Fruit fly (Drosophila melanogaster) whole organism, embryonic: Measurements from ENCODE around the gene beta4GalT7.
A peak's percentile ranks its signal among the peaks of the same experiment; 100 is the strongest.

Experiments
- B-H1 ChIP-seq: fragments of 200-800 bp; sonication (Bioruptor generic); IDR thresholded peaks from 3 replicates; pipeline ENCODE4 v1.3.6; 2022; ENCODE audit warnings: missing biosample characterization, missing genetic modification characterization
- Blimp-1 ChIP-seq: fragments of 200-800 bp; sonication (Bioruptor generic); optimal IDR thresholded peaks from 3 replicates; lab custom pipeline; 2018; ENCODE audit warnings: missing biosample characterization, missing genetic modification characterization, mild to moderate bottlenecking, moderate library complexity, missing genetic modification reagents
- C15 ChIP-seq: fragments of 200-800 bp; sonication (Bioruptor generic); IDR thresholded peaks from 3 replicates; pipeline ENCODE4 v1.3.6; 2022; ENCODE audit warnings: missing biosample characterization, missing genetic modification characterization
- CG10267 ChIP-seq: fragments of 200-800 bp; sonication (Bioruptor generic); optimal IDR thresholded peaks from 2 replicates; lab custom pipeline; 2018; ENCODE audit warnings: missing biosample characterization, mild to moderate bottlenecking, missing genetic modification characterization, moderate library complexity
- CG11247 ChIP-seq: fragments of 200-800 bp; sonication (Bioruptor generic); IDR thresholded peaks from 2 replicates; pipeline ENCODE4 v1.3.6; 2022; ENCODE audit warnings: missing biosample characterization, missing genetic modification characterization
- CG12155 ChIP-seq: fragments of 200-800 bp; sonication (Bioruptor generic); optimal IDR thresholded peaks from 3 replicates; lab custom pipeline; 2016; ENCODE audit warnings: missing biosample characterization, missing genetic modification characterization
- CG12744 ChIP-seq: fragments of 200-800 bp; sonication (Bioruptor generic); optimal IDR thresholded peaks from 2 replicates; lab custom pipeline; 2016; ENCODE audit warnings: missing biosample characterization, missing genetic modification characterization
- CG13123 ChIP-seq: fragments of 200-800 bp; sonication (Bioruptor generic); optimal IDR thresholded peaks from 2 replicates; lab custom pipeline; 2016; ENCODE audit warnings: missing biosample characterization, missing genetic modification characterization
- CG14667 ChIP-seq: fragments of 200-800 bp; sonication (Bioruptor generic); IDR thresholded peaks from 2 replicates; pipeline ENCODE4 v1.3.6; 2022; ENCODE audit warnings: missing biosample characterization, missing genetic modification characterization
- CG14965 ChIP-seq: fragments of 200-800 bp; sonication (Bioruptor generic); optimal IDR thresholded peaks from 2 replicates; lab custom pipeline; 2016; ENCODE audit warnings: missing biosample characterization, missing genetic modification characterization, borderline replicate concordance
- CG16815 ChIP-seq: fragments of 200-800 bp; sonication (Bioruptor generic); optimal IDR thresholded peaks from 3 replicates; lab custom pipeline; 2017; ENCODE audit warnings: missing biosample characterization, mild to moderate bottlenecking, missing genetic modification characterization
- CG17829 ChIP-seq: fragments of 200-800 bp; optimal IDR thresholded peaks from 2 replicates; lab custom pipeline; 2019; ENCODE audit warnings: missing biosample characterization, mild to moderate bottlenecking, missing genetic modification characterization, moderate library complexity
- CG32532 ChIP-seq: fragments of 200-800 bp; sonication (Bioruptor generic); IDR thresholded peaks from 2 replicates; pipeline ENCODE4 v1.3.6; 2022; ENCODE audit warnings: missing biosample characterization, missing genetic modification characterization
- CG32772 ChIP-seq: fragments of 200-800 bp; sonication (Bioruptor generic); IDR thresholded peaks from 2 replicates; pipeline ENCODE4 v1.3.6; 2022; ENCODE audit warnings: missing biosample characterization, missing genetic modification characterization
- CG8359 ChIP-seq: fragments of 200-800 bp; sonication (Bioruptor generic); optimal IDR thresholded peaks from 2 replicates; lab custom pipeline; 2017; ENCODE audit warnings: missing biosample characterization, mild to moderate bottlenecking, missing genetic modification characterization, borderline replicate concordance
- CG8924 ChIP-seq: fragments of 200-800 bp; optimal IDR thresholded peaks from 3 replicates; lab custom pipeline; 2019; ENCODE audit warnings: missing biosample characterization, mild to moderate bottlenecking, missing genetic modification characterization, moderate library complexity
- CG9215 ChIP-seq: fragments of 200-800 bp; sonication (Bioruptor generic); IDR thresholded peaks from 2 replicates; pipeline ENCODE4 v1.3.6; 2022; ENCODE audit warnings: missing biosample characterization, missing genetic modification characterization
- CG9727 ChIP-seq: fragments of 200-800 bp; sonication (Bioruptor generic); optimal IDR thresholded peaks from 3 replicates; lab custom pipeline; 2017; ENCODE audit warnings: missing biosample characterization, mild to moderate bottlenecking, missing genetic modification characterization
- Doc2 ChIP-seq: fragments of 200-800 bp; sonication (Bioruptor generic); IDR thresholded peaks from 2 replicates; pipeline ENCODE4 v1.3.6; 2022; ENCODE audit warnings: missing biosample characterization, missing genetic modification characterization
- E2f1 ChIP-seq: fragments of 200-800 bp; sonication (Bioruptor generic); IDR thresholded peaks from 2 replicates; pipeline ENCODE4 v1.3.6; 2022; ENCODE audit warnings: missing biosample characterization, missing genetic modification characterization
- HLH3B ChIP-seq: fragments of 200-800 bp; sonication (Bioruptor generic); IDR thresholded peaks from 2 replicates; pipeline ENCODE4 v1.3.6; 2022; ENCODE audit warnings: missing biosample characterization, missing genetic modification characterization
- HLH4C ChIP-seq: fragments of 200-800 bp; sonication (Bioruptor generic); IDR thresholded peaks from 3 replicates; pipeline ENCODE4 v1.3.6; 2022; ENCODE audit warnings: missing biosample characterization, missing genetic modification characterization; ENCODE audit not compliant: partially characterized antibody
- Hr3 ChIP-seq: fragments of 200-800 bp; sonication (Bioruptor generic); optimal IDR thresholded peaks from 3 replicates; lab custom pipeline; 2016; ENCODE audit warnings: missing biosample characterization, missing genetic modification characterization
- NFAT ChIP-seq: fragments of 200-800 bp; sonication (Bioruptor generic); IDR thresholded peaks from 2 replicates; pipeline ENCODE4 v1.3.6; 2022; ENCODE audit warnings: missing biosample characterization, missing genetic modification characterization
- Sry-β ChIP-seq: fragments of 200-800 bp; sonication (Bioruptor generic); optimal IDR thresholded peaks from 2 replicates; lab custom pipeline; 2018; ENCODE audit warnings: missing biosample characterization, mild to moderate bottlenecking, missing genetic modification characterization, moderate library complexity
- Xrp1 ChIP-seq: fragments of 200-800 bp; sonication (Bioruptor generic); IDR thresholded peaks from 2 replicates; pipeline ENCODE4 v1.3.6; 2022; ENCODE audit warnings: missing biosample characterization, missing genetic modification characterization
- ap ChIP-seq: fragments of 200-800 bp; sonication (Bioruptor generic); IDR thresholded peaks from 2 replicates; pipeline ENCODE4 v1.3.6; 2022; ENCODE audit warnings: missing biosample characterization, missing genetic modification characterization
- chinmo ChIP-seq: fragments of 200-800 bp; sonication (Bioruptor generic); IDR thresholded peaks from 4 replicates; pipeline ENCODE4 v1.3.6; 2022; ENCODE audit warnings: missing biosample characterization, missing genetic modification characterization; ENCODE audit not compliant: partially characterized antibody
- dimm ChIP-seq: fragments of 200-800 bp; sonication (Bioruptor generic); IDR thresholded peaks from 2 replicates; pipeline ENCODE4 v1.3.6; 2022; ENCODE audit warnings: missing biosample characterization, missing genetic modification characterization
- dm ChIP-seq: fragments of 200-800 bp; sonication (Bioruptor generic); optimal IDR thresholded peaks from 3 replicates; lab custom pipeline; 2016; ENCODE audit warnings: missing biosample characterization, missing genetic modification characterization
- emc ChIP-seq: fragments of 200-800 bp; sonication (Bioruptor generic); optimal IDR thresholded peaks from 2 replicates; lab custom pipeline; 2016; ENCODE audit warnings: missing biosample characterization, missing genetic modification characterization
- en ChIP-seq: fragments of 200-800 bp; sonication (Bioruptor generic); optimal IDR thresholded peaks from 2 replicates; lab custom pipeline; 2016; ENCODE audit warnings: missing biosample characterization, missing genetic modification characterization
- esg ChIP-seq: fragments of 200-800 bp; sonication (Bioruptor generic); conservative IDR thresholded peaks from 2 replicates; pipeline ENCODE4 v1.3.6; 2022; ENCODE audit warnings: missing biosample characterization, missing genetic modification characterization
- fd64A ChIP-seq: fragments of 200-800 bp; sonication (Bioruptor generic); optimal IDR thresholded peaks from 3 replicates; lab custom pipeline; 2018; ENCODE audit warnings: missing biosample characterization, mild to moderate bottlenecking, missing genetic modification characterization
- gcm ChIP-seq: fragments of 200-800 bp; sonication (Bioruptor generic); optimal IDR thresholded peaks from 2 replicates; lab custom pipeline; 2019; ENCODE audit warnings: missing biosample characterization, mild to moderate bottlenecking, missing genetic modification characterization, moderate library complexity
- kah ChIP-seq: fragments of 200-800 bp; sonication (Bioruptor generic); optimal IDR thresholded peaks from 2 replicates; lab custom pipeline; 2018; ENCODE audit warnings: missing biosample characterization, mild to moderate bottlenecking, missing genetic modification characterization
- ken ChIP-seq: fragments of 200-800 bp; sonication (Bioruptor generic); IDR thresholded peaks from 3 replicates; pipeline ENCODE4 v1.3.6; 2022; ENCODE audit warnings: missing biosample characterization, missing genetic modification characterization
- knrl ChIP-seq: fragments of 200-800 bp; sonication (Bioruptor generic); IDR thresholded peaks from 3 replicates; pipeline ENCODE4 v1.3.6; 2022; ENCODE audit warnings: missing biosample characterization, missing genetic modification characterization; ENCODE audit not compliant: partially characterized antibody
- lmd ChIP-seq: fragments of 200-800 bp; sonication (Bioruptor generic); IDR thresholded peaks from 2 replicates; pipeline ENCODE4 v1.3.6; 2022; ENCODE audit warnings: missing biosample characterization, missing genetic modification characterization
- nmo ChIP-seq: fragments of 200-800 bp; sonication (Bioruptor generic); optimal IDR thresholded peaks from 2 replicates; lab custom pipeline; 2018; ENCODE audit warnings: missing biosample characterization, mild to moderate bottlenecking, missing genetic modification characterization, moderate library complexity
- onecut ChIP-seq: fragments of 200-800 bp; sonication (Bioruptor generic); IDR thresholded peaks from 2 replicates; pipeline ENCODE4 v1.3.6; 2022; ENCODE audit warnings: missing biosample characterization, missing genetic modification characterization
- pan ChIP-seq, 4 experiments: fragments of >200 bp in 3 of 4; fragments of 200-800 bp in 1 of 4; sonication (Bioruptor generic) in 1 of 4; optimal IDR thresholded peaks in 3 of 4; IDR thresholded peaks in 1 of 4; 2 replicates each; pipeline versions ENCODE4 v1.3.6 to Lab custom; 2017 to 2022; ENCODE audit warnings: missing biosample characterization in 2 of 4, missing genetic modification characterization in 2 of 4, mixed read lengths in 1 of 4
- pb ChIP-seq: fragments of 200-800 bp; sonication (Bioruptor generic); optimal IDR thresholded peaks from 3 replicates; lab custom pipeline; 2016; ENCODE audit warnings: missing biosample characterization, missing genetic modification characterization
- pzg ChIP-seq: fragments of 200-800 bp; sonication (Bioruptor generic); optimal IDR thresholded peaks from 3 replicates; lab custom pipeline; 2018; ENCODE audit warnings: missing biosample characterization, mild to moderate bottlenecking, missing genetic modification characterization, moderate library complexity
- slou ChIP-seq: fragments of 200-800 bp; sonication (Bioruptor generic); optimal IDR thresholded peaks from 3 replicates; lab custom pipeline; 2016; ENCODE audit warnings: missing biosample characterization, missing genetic modification characterization
- sr ChIP-seq: fragments of 200-800 bp; sonication (Bioruptor generic); IDR thresholded peaks from 3 replicates; pipeline ENCODE4 v1.3.6; 2022; ENCODE audit warnings: missing biosample characterization, missing genetic modification characterization
- stc ChIP-seq: fragments of 200-800 bp; sonication (Bioruptor generic); IDR thresholded peaks from 2 replicates; pipeline ENCODE4 v1.3.6; 2022; ENCODE audit warnings: missing biosample characterization, missing genetic modification characterization
- trem ChIP-seq: fragments of 200-800 bp; optimal IDR thresholded peaks from 3 replicates; lab custom pipeline; 2019; ENCODE audit warnings: missing biosample characterization, mild to moderate bottlenecking, missing genetic modification characterization, moderate library complexity
- wor ChIP-seq: fragments of 200-800 bp; sonication (Bioruptor generic); IDR thresholded peaks from 2 replicates; pipeline ENCODE4 v1.3.6; 2022; ENCODE audit warnings: missing biosample characterization, missing genetic modification characterization
- yki ChIP-seq: fragments of >200 bp; optimal IDR thresholded peaks from 3 replicates; lab custom pipeline; 2018

beta4GalT7 gene

DNA sequence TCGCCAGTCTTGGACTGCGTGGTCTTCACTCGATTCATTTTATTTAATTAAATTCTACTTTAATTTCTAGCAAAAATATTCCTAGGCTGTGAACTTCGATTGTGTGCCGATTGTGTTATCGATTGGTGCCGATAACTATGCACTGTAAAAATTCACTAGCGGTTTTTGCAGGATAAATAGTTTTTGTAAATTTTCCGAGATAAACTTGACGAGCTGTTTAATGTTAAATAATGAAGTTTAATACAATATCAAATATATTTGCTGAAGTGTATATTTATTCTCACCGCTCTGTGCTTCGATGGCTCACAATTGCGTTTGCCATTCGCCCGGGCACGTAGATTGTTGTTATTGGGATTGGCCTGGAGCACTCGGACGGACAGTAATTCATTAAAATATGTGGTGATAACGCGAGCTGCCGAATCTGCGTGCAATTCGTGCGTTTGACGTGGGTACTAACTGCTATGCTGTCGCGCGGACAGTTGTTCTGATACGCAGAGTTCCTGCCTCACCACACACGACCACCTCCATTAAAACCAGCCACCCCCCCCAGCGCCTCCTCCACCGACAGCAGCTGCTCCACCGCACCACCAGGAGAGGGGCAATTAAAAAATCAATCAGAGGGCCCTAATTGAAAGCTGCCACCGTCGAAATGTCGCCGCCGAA lies 2.0 kb downstream of the beta4GalT7 start, which contains the start of the genes EMC6 and Hr96 (continued):
- TF ChIP-seq en (GFP tag; lab: Kevin White, UChicago) (peak; percentile 80), CG12155 (GFP tag; lab: Kevin White, UChicago) (peak; percentile 93), trem (peak; percentile 94), pb (peak; percentile 69), CG13123 (GFP tag; lab: Kevin White, UChicago) (no peak), pzg (GFP tag; lab: Kevin White, UChicago) (peak; percentile 88), CG8359 (peak; percentile 57), CG11247 (GFP tag; lab: Robert Waterston, UW) (peak; percentile 93), Doc2 (GFP tag; lab: Robert Waterston, UW) (peak; percentile 61; the same call in 1 of the 2 replicates), knrl (GFP tag; lab: Robert Waterston, UW) (peak; percentile 69), B-H1 (GFP tag; lab: Robert Waterston, UW) (peak; percentile 90), E2f1 (GFP tag; lab: Robert Waterston, UW) (peak; percentile 91), Sry-β (GFP tag; lab: Kevin White, UChicago) (peak; percentile 49), CG14667 (peak; percentile 88), ap (GFP tag; lab: Robert Waterston, UW) (peak; percentile 74), Xrp1 (GFP tag; lab: Robert Waterston, UW) (peak; percentile 96), pan (optimal IDR thresholded peaks at IDR 0.05; lab: Kevin White, UChicago) (no peak), pan (GFP tag; optimal IDR thresholded peaks at IDR 0.05 in 1 of 2, IDR thresholded peaks at IDR 0.05 in 1 of 2) (peak in 1 of 2 experiments; percentile 94), slou (GFP tag; lab: Kevin White, UChicago) (no peak), esg (GFP tag; lab: Robert Waterston, UW) (peak; percentile 88), C15 (GFP tag; lab: Robert Waterston, UW) (peak; percentile 85; the same call in 2 of the 3 replicates), emc (peak; percentile 82), gcm (GFP tag; lab: Kevin White, UChicago) (peak; percentile 87), CG14965 (GFP tag; lab: Kevin White, UChicago) (peak; percentile 48), CG16815 (peak; percentile 88), CG32532 (GFP tag; lab: Robert Waterston, UW) (peak; percentile 97), fd64A (GFP tag; lab: Kevin White, UChicago) (peak; percentile 76), ken (GFP tag; lab: Robert Waterston, UW) (peak; percentile 96), CG9727 (GFP tag; lab: Kevin White, UChicago) (peak; percentile 93), NFAT (GFP tag; lab: Robert Waterston, UW) (peak; percentile 97), CG32772 (GFP tag; lab: Robert Waterston, UW) (peak; percentile 92), CG9215 (peak; percentile 86), dimm (GFP tag; lab: Robert Waterston, UW) (peak; percentile 75), kah (GFP tag; lab: Kevin White, UChicago) (peak; percentile 71), CG10267 (tag; lab: Kevin White, UChicago) (peak; percentile 88), nmo (GFP tag; lab: Kevin White, UChicago) (peak; percentile 94), sr (peak; percentile 73; the same call in 2 of the 3 replicates), HLH4C (GFP tag; lab: Robert Waterston, UW) (peak; percentile 84), Blimp-1 (GFP tag; lab: Kevin White, UChicago) (peak; percentile 89), Hr3 (GFP tag; lab: Kevin White, UChicago) (peak; percentile 93), dm (GFP tag; lab: Kevin White, UChicago) (peak; percentile 84), CG12744 (GFP tag; lab: Kevin White, UChicago) (peak; percentile 94), CG17829 (tag; lab: Kevin White, UChicago) (peak; percentile 95), CG8924 (peak; percentile 93), yki (no peak), stc (GFP tag; lab: Robert Waterston, UW) (peak; percentile 92), lmd (peak; percentile 92), onecut (GFP tag; lab: Robert Waterston, UW) (peak; percentile 90), chinmo (GFP tag; lab: Robert Waterston, UW) (peak; percentile 56; the same call in 1 of the 4 replicates), wor (peak; percentile 79), HLH3B (GFP tag; lab: Robert Waterston, UW) (peak; percentile 92)
